Worm (Caenorhabditis elegans) whole organism, L2 larva: ENCODE results near the gene T19C4.1.
A peak's percentile ranks its signal among the peaks of the same experiment; 100 is the strongest.

Source experiments
- aly-2 ChIP-seq: fragments of 150-350 bp; optimal IDR thresholded peaks from 2 replicates; lab custom pipeline; 2014; ENCODE audit warnings: missing biosample characterization, missing genetic modification characterization
- ceh-16 ChIP-seq: fragments of 150-350 bp; optimal IDR thresholded peaks from 2 replicates; lab custom pipeline; 2014; ENCODE audit warnings: missing biosample characterization, missing genetic modification characterization
- ceh-82 ChIP-seq: fragments of 150-350 bp; optimal IDR thresholded peaks from 2 replicates; lab custom pipeline; 2014; ENCODE audit warnings: missing biosample characterization, missing genetic modification characterization
- gmeb-1 ChIP-seq: fragments of 150-350 bp; optimal IDR thresholded peaks from 2 replicates; lab custom pipeline; 2014; ENCODE audit warnings: missing biosample characterization, missing genetic modification characterization
- lin-11 ChIP-seq: fragments of 150-350 bp; sonication (generic microtip); optimal IDR thresholded peaks from 2 replicates; lab custom pipeline; 2014; ENCODE audit warnings: missing biosample characterization, missing genetic modification characterization, inconsistent platforms, mixed read lengths
- lin-13 ChIP-seq: fragments of 150-350 bp; optimal IDR thresholded peaks from 2 replicates; lab custom pipeline; 2014; ENCODE audit warnings: missing biosample characterization, missing genetic modification reagents, missing genetic modification characterization
- nhr-23 ChIP-seq: fragments of 150-350 bp; optimal IDR thresholded peaks from 2 replicates; lab custom pipeline; 2014; ENCODE audit warnings: missing biosample characterization, missing genetic modification reagents, missing genetic modification characterization
- nhr-237 ChIP-seq: fragments of 150-350 bp; optimal IDR thresholded peaks from 2 replicates; lab custom pipeline; 2014; ENCODE audit warnings: missing biosample characterization, missing genetic modification characterization
- sma-9 ChIP-seq, 2 experiments: fragments of 150-350 bp in 1 of 2; sonication (generic microtip) in 1 of 2; optimal IDR thresholded peaks; 2 replicates each; lab custom pipeline; 2014 to 2016; ENCODE audit warnings: missing genetic modification characterization in 2 of 2, mild to moderate bottlenecking in 1 of 2, missing biosample characterization in 1 of 2, missing compliant biosample characterization in 1 of 2, missing genetic modification reagents in 1 of 2, moderate library complexity in 1 of 2
- snpc-4 ChIP-seq: fragments of 150-350 bp; optimal IDR thresholded peaks from 2 replicates; lab custom pipeline; 2014; ENCODE audit warnings: missing biosample characterization, missing genetic modification characterization
- unc-62 ChIP-seq: fragments of 150-350 bp; optimal IDR thresholded peaks from 2 replicates; lab custom pipeline; 2014; ENCODE audit warnings: missing biosample characterization, missing genetic modification reagents, missing genetic modification characterization

DNA sequence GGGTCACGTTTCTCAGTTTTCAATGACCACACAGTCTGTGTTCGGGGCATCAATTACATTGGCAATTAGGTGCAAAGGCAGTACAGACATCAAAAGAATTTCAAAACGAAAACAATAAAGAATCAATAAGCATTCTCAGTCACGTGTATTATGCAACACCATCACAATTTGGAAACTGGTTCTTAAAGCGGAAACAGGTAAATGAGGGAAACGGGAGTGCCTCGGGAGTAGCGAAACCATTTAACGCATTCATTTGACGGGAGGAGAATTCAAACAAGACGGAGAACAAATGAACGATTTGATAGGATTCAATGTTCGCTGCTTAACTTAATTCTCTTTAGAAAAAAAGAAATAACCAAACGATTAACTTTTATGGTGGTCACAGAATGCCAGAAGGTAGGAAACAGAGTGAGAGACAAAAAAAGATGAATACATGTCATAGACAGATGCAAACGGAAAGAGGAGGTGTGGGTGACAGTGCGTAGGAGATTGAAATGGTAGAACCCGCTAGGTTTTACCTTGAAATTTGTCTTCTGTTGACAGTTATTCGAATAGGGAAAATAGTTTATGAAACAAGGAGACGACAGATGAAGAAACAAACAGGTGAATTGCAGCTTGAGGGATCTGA lies 47.2 kb downstream of the T19C4.1 start:
- TF ChIP-seq lin-13 (GFP tag; lab: Kevin White, UChicago) (no peak), ceh-82 (tag; lab: Kevin White, UChicago) (no peak), snpc-4 (no peak), nhr-23 (no peak), sma-9 (GFP tag; optimal IDR thresholded peaks at IDR 0.05; lab: Kevin White, UChicago) (peak; percentile 49), sma-9 (tag; optimal IDR thresholded peaks at IDR 0.05; lab: Kevin White, UChicago) (no peak), lin-11 (tag; lab: Kevin White, UChicago) (no peak), ceh-16 (tag; lab: Kevin White, UChicago) (peak; percentile 46), unc-62 (GFP tag; lab: Kevin White, UChicago) (no peak), nhr-237 (tag; lab: Kevin White, UChicago) (no peak), aly-2 (tag; lab: Kevin White, UChicago) (no peak), gmeb-1 (no peak)
